Fruit fly (Drosophila melanogaster) whole organism: ENCODE results near the gene CG43231.

ENCODE experiments used
- CG8478 ChIP-seq: fragments of >200 bp; optimal IDR thresholded peaks from 2 replicates; lab custom pipeline; 2018; ENCODE audit warnings: inconsistent platforms
- Dll ChIP-seq: fragments of >200 bp; optimal IDR thresholded peaks from 2 replicates; lab custom pipeline; 2017
- EcR ChIP-seq, 2 experiments: fragments of >200 bp; optimal IDR thresholded peaks; 2 replicates each; lab custom pipeline; 2017; ENCODE audit warnings: missing biosample characterization in 2 of 2, missing genetic modification characterization in 2 of 2, missing genetic modification reagents in 2 of 2
- pan ChIP-seq: fragments of >200 bp; optimal IDR thresholded peaks from 2 replicates; lab custom pipeline; 2017
- psq ChIP-seq: fragments of >200 bp; optimal IDR thresholded peaks from 2 replicates; lab custom pipeline; 2017
- usp ChIP-seq: fragments of >200 bp; optimal IDR thresholded peaks from 2 replicates; lab custom pipeline; 2017; ENCODE audit warnings: missing biosample characterization, missing genetic modification characterization, mixed read lengths

DNA sequence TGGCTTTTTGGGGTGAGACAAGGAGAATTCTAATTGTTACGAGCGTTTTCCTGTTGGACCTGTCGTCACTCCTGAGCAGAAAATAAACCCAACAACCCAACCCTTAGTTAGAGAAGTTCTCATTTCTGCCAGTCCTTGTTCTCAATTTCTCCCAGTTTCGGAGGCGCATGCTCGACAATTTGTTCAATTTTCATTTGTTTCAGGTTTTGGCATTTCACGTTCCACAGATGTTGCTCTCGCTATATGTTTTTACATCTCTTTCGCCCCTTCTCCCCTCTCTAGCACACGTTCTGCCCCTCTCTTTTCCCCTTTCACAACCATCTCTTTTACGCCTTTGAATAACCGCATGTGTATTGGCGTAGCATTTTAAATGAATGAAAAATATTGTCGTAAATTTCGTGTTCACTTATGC, 31.1 kb downstream of the CG43231 start:
- TF ChIP-seq psq (no peak), pan (lab: Kevin White, UChicago) (no peak), usp (no peak), CG8478 (lab: Kevin White, UChicago) (no peak), EcR (GFP tag; optimal IDR thresholded peaks at IDR 0.05; lab: Kevin White, UChicago) (no peak), Dll (no peak)
